Fruit fly (Drosophila melanogaster) whole organism, embryonic: Measurements from ENCODE around the gene RpL37A.

Experiments
- ATbp ChIP-seq: fragments of 200-800 bp; sonication (Bioruptor generic); optimal IDR thresholded peaks from 2 replicates; lab custom pipeline; 2017; ENCODE audit warnings: missing biosample characterization, mild to moderate bottlenecking, missing genetic modification characterization, missing genetic modification reagents
- Atf3 ChIP-seq: fragments of 200-800 bp; sonication (Bioruptor generic); optimal IDR thresholded peaks from 3 replicates; lab custom pipeline; 2016; ENCODE audit warnings: missing biosample characterization, missing genetic modification characterization
- CG10267 ChIP-seq: fragments of 200-800 bp; sonication (Bioruptor generic); optimal IDR thresholded peaks from 2 replicates; lab custom pipeline; 2018; ENCODE audit warnings: missing biosample characterization, mild to moderate bottlenecking, missing genetic modification characterization, moderate library complexity
- CG10654 ChIP-seq: fragments of 200-800 bp; sonication (Bioruptor generic); optimal IDR thresholded peaks from 2 replicates; lab custom pipeline; 2016; ENCODE audit warnings: missing biosample characterization, missing genetic modification characterization
- CG13424 ChIP-seq: fragments of 200-800 bp; sonication (Bioruptor generic); optimal IDR thresholded peaks from 2 replicates; lab custom pipeline; 2019; ENCODE audit warnings: missing biosample characterization, mild to moderate bottlenecking, missing genetic modification characterization, moderate library complexity
- CG15601 ChIP-seq: fragments of 200-800 bp; sonication (Bioruptor generic); optimal IDR thresholded peaks from 3 replicates; lab custom pipeline; 2019; ENCODE audit warnings: missing biosample characterization, mild to moderate bottlenecking, missing genetic modification characterization, moderate library complexity
- CG15696 ChIP-seq: fragments of 200-800 bp; sonication (Bioruptor generic); optimal IDR thresholded peaks from 2 replicates; lab custom pipeline; 2019; ENCODE audit warnings: missing biosample characterization, mild to moderate bottlenecking, missing genetic modification characterization, moderate library complexity
- CG18011 ChIP-seq: fragments of 200-800 bp; sonication (Bioruptor generic); optimal IDR thresholded peaks from 2 replicates; lab custom pipeline; 2017; ENCODE audit warnings: missing biosample characterization, missing genetic modification characterization, mild to moderate bottlenecking, moderate library complexity, missing genotype
- CG2875 ChIP-seq: fragments of 200-800 bp; sonication (Bioruptor generic); optimal IDR thresholded peaks from 2 replicates; lab custom pipeline; 2017; ENCODE audit warnings: missing biosample characterization, mild to moderate bottlenecking, missing genetic modification characterization, missing genetic modification reagents
- CG5180 ChIP-seq: fragments of 200-800 bp; sonication (Bioruptor generic); optimal IDR thresholded peaks from 3 replicates; lab custom pipeline; 2017; ENCODE audit warnings: missing biosample characterization, missing genetic modification characterization, mild to moderate bottlenecking, moderate library complexity, missing genetic modification reagents
- CG5245 ChIP-seq: fragments of 200-800 bp; sonication (Bioruptor generic); optimal IDR thresholded peaks from 3 replicates; lab custom pipeline; 2016; ENCODE audit warnings: missing biosample characterization, missing genetic modification characterization
- CG6654 ChIP-seq: fragments of 200-800 bp; sonication (Bioruptor generic); optimal IDR thresholded peaks from 2 replicates; lab custom pipeline; 2017; ENCODE audit warnings: missing biosample characterization, mild to moderate bottlenecking, missing genetic modification characterization
- CG6689 ChIP-seq: fragments of 200-800 bp; sonication (Bioruptor generic); IDR thresholded peaks from 2 replicates; pipeline ENCODE4 v1.3.6; 2022; ENCODE audit warnings: missing biosample characterization, missing genetic modification characterization
- CG6854 ChIP-seq: fragments of 200-800 bp; sonication (Bioruptor generic); optimal IDR thresholded peaks from 3 replicates; lab custom pipeline; 2017; ENCODE audit warnings: missing biosample characterization, mild to moderate bottlenecking, missing genetic modification characterization
- CG7745 ChIP-seq: fragments of 200-800 bp; sonication (Bioruptor generic); optimal IDR thresholded peaks from 2 replicates; lab custom pipeline; 2018; ENCODE audit warnings: missing biosample characterization, mild to moderate bottlenecking, missing genetic modification characterization, moderate library complexity
- CkIIα-i1 ChIP-seq: fragments of 200-800 bp; sonication (Bioruptor generic); IDR thresholded peaks from 2 replicates; pipeline ENCODE4 v1.3.6; 2022; ENCODE audit warnings: missing biosample characterization, missing genetic modification characterization
- CrebB ChIP-seq: fragments of 200-800 bp; sonication (Bioruptor generic); optimal IDR thresholded peaks from 3 replicates; lab custom pipeline; 2018; ENCODE audit warnings: missing biosample characterization, mild to moderate bottlenecking, missing genetic modification characterization
- ERR ChIP-seq: fragments of 200-800 bp; sonication (Bioruptor generic); optimal IDR thresholded peaks from 2 replicates; lab custom pipeline; 2016; ENCODE audit warnings: missing biosample characterization, missing genetic modification characterization
- Ets65A ChIP-seq: fragments of 200-800 bp; sonication (Bioruptor generic); peaks from one replicate; lab custom pipeline; 2016; ENCODE audit warnings: missing biosample characterization, missing genetic modification characterization
- Fer2 ChIP-seq: fragments of 200-800 bp; sonication (Bioruptor generic); optimal IDR thresholded peaks from 2 replicates; lab custom pipeline; 2018; ENCODE audit warnings: missing biosample characterization, mild to moderate bottlenecking, missing genetic modification characterization, moderate library complexity
- Hmx ChIP-seq: fragments of 200-800 bp; sonication (Bioruptor generic); optimal IDR thresholded peaks from 2 replicates; lab custom pipeline; 2016; ENCODE audit warnings: missing biosample characterization, missing genetic modification characterization
- MESR4 ChIP-seq: fragments of 200-800 bp; sonication (Bioruptor generic); optimal IDR thresholded peaks from 2 replicates; lab custom pipeline; 2018; ENCODE audit warnings: missing biosample characterization, mild to moderate bottlenecking, missing genetic modification characterization, moderate library complexity
- Med ChIP-seq: fragments of 200-800 bp; sonication (Bioruptor generic); peaks from one replicate; lab custom pipeline; 2016; ENCODE audit warnings: missing biosample characterization, missing genetic modification characterization, mild to moderate bottlenecking, inconsistent platforms, moderate library complexity
- Mes4 ChIP-seq: fragments of 200-800 bp; sonication (Bioruptor generic); optimal IDR thresholded peaks from 2 replicates; lab custom pipeline; 2016; ENCODE audit warnings: missing biosample characterization, missing genetic modification characterization
- PHDP ChIP-seq: fragments of 200-800 bp; sonication (Bioruptor generic); optimal IDR thresholded peaks from 3 replicates; lab custom pipeline; 2018; ENCODE audit warnings: missing biosample characterization, mild to moderate bottlenecking, missing genetic modification characterization, moderate library complexity
- Ssrp ChIP-seq: fragments of 200-800 bp; sonication (Bioruptor generic); optimal IDR thresholded peaks from 2 replicates; lab custom pipeline; 2018; ENCODE audit warnings: missing biosample characterization, mild to moderate bottlenecking, missing genetic modification characterization, moderate library complexity
- abd-A ChIP-seq: fragments of 200-800 bp; sonication (Bioruptor generic); optimal IDR thresholded peaks from 3 replicates; lab custom pipeline; 2019; ENCODE audit warnings: missing biosample characterization, mild to moderate bottlenecking, missing genetic modification characterization, moderate library complexity
- bbx ChIP-seq: fragments of 200-800 bp; sonication (Bioruptor generic); IDR thresholded peaks from 2 replicates; pipeline ENCODE4 v1.3.6; 2022; ENCODE audit warnings: missing biosample characterization, missing genetic modification characterization; ENCODE audit not compliant: partially characterized antibody
- chinmo ChIP-seq: fragments of 200-800 bp; sonication (Bioruptor generic); IDR thresholded peaks from 4 replicates; pipeline ENCODE4 v1.3.6; 2022; ENCODE audit warnings: missing biosample characterization, missing genetic modification characterization; ENCODE audit not compliant: partially characterized antibody
- crp ChIP-seq, 2 experiments: fragments of 200-800 bp; sonication (Bioruptor generic); optimal IDR thresholded peaks; 2 replicates in 1 of 2; 3 replicates in 1 of 2; lab custom pipeline; 2017; ENCODE audit warnings: missing biosample characterization in 2 of 2, missing genetic modification characterization in 2 of 2, mild to moderate bottlenecking in 1 of 2, moderate library complexity in 1 of 2
- ewg ChIP-seq: fragments of 200-800 bp; sonication (Bioruptor generic); optimal IDR thresholded peaks from 3 replicates; lab custom pipeline; 2017; ENCODE audit warnings: mild to moderate bottlenecking, missing biosample characterization, missing genetic modification reagents, missing genetic modification characterization
- gce ChIP-seq: fragments of 200-800 bp; sonication (Bioruptor generic); IDR thresholded peaks from 3 replicates; pipeline ENCODE4 v1.3.6; 2022; ENCODE audit warnings: missing biosample characterization, missing genetic modification characterization
- gcm ChIP-seq: fragments of 200-800 bp; sonication (Bioruptor generic); optimal IDR thresholded peaks from 2 replicates; lab custom pipeline; 2019; ENCODE audit warnings: missing biosample characterization, mild to moderate bottlenecking, missing genetic modification characterization, moderate library complexity
- gsb-n ChIP-seq: fragments of 200-800 bp; sonication (Bioruptor generic); optimal IDR thresholded peaks from 3 replicates; lab custom pipeline; 2018; ENCODE audit warnings: missing biosample characterization, mild to moderate bottlenecking, missing genetic modification characterization
- her ChIP-seq: fragments of 200-800 bp; sonication (Bioruptor generic); optimal IDR thresholded peaks from 2 replicates; lab custom pipeline; 2016; ENCODE audit warnings: missing biosample characterization, missing genetic modification characterization
- ken ChIP-seq: fragments of 200-800 bp; sonication (Bioruptor generic); IDR thresholded peaks from 3 replicates; pipeline ENCODE4 v1.3.6; 2022; ENCODE audit warnings: missing biosample characterization, missing genetic modification characterization
- mirr ChIP-seq: fragments of 200-800 bp; sonication (Bioruptor generic); optimal IDR thresholded peaks from 3 replicates; lab custom pipeline; 2018; ENCODE audit warnings: missing biosample characterization, mild to moderate bottlenecking, missing genetic modification characterization
- odd ChIP-seq: fragments of 200-800 bp; sonication (Bioruptor generic); optimal IDR thresholded peaks from 2 replicates; lab custom pipeline; 2017; ENCODE audit warnings: missing biosample characterization, mild to moderate bottlenecking, missing genetic modification characterization
- pzg ChIP-seq: fragments of 200-800 bp; sonication (Bioruptor generic); optimal IDR thresholded peaks from 3 replicates; lab custom pipeline; 2018; ENCODE audit warnings: missing biosample characterization, mild to moderate bottlenecking, missing genetic modification characterization, moderate library complexity
- sens ChIP-seq: fragments of 200-800 bp; sonication (Bioruptor generic); peaks from one replicate; lab custom pipeline; 2016; ENCODE audit warnings: missing biosample characterization, missing genetic modification characterization
- seq ChIP-seq: fragments of 200-800 bp; sonication (Bioruptor generic); IDR thresholded peaks from 2 replicates; pipeline ENCODE4 v1.3.6; 2022; ENCODE audit warnings: missing biosample characterization, missing genetic modification characterization
- sim ChIP-seq: fragments of 200-800 bp; sonication (Bioruptor generic); IDR thresholded peaks from 2 replicates; pipeline ENCODE4 v1.3.6; 2022; ENCODE audit warnings: missing biosample characterization, missing genetic modification characterization
- slp2 ChIP-seq: fragments of 200-800 bp; sonication (Bioruptor generic); optimal IDR thresholded peaks from 2 replicates; lab custom pipeline; 2016; ENCODE audit warnings: missing biosample characterization, missing genetic modification characterization
- ssp ChIP-seq: fragments of 200-800 bp; sonication (Bioruptor generic); IDR thresholded peaks from 2 replicates; pipeline ENCODE4 v1.3.6; 2022; ENCODE audit warnings: missing biosample characterization, missing genetic modification characterization
- tll ChIP-seq, 2 experiments: fragments of 200-800 bp in 1 of 2; fragments of >200 bp in 1 of 2; sonication (Bioruptor generic) in 1 of 2; optimal IDR thresholded peaks; 2 replicates each; lab custom pipeline; 2017 to 2019; ENCODE audit warnings: missing biosample characterization in 2 of 2, missing genetic modification characterization in 2 of 2, mild to moderate bottlenecking in 1 of 2, moderate library complexity in 1 of 2
- ttk ChIP-seq: fragments of 200-800 bp; sonication (Bioruptor generic); IDR thresholded peaks from 2 replicates; pipeline ENCODE4 v2.1.2; 2022; ENCODE audit warnings: missing biosample characterization, missing genetic modification characterization
- unpg ChIP-seq: fragments of 200-800 bp; sonication (Bioruptor generic); optimal IDR thresholded peaks from 3 replicates; lab custom pipeline; 2018; ENCODE audit warnings: missing biosample characterization, mild to moderate bottlenecking, missing genetic modification characterization, moderate library complexity
- zf30C ChIP-seq: fragments of 200-800 bp; sonication (Bioruptor generic); optimal IDR thresholded peaks from 3 replicates; lab custom pipeline; 2018; ENCODE audit warnings: missing biosample characterization, mild to moderate bottlenecking, missing genetic modification characterization

The RpL37A gene

dm6 chr2L:5046261-5046660, 24.5 kb upstream of the RpL37A start:
- TF ChIP-seq Ets65A (peak; percentile 93), ssp (no peak), tll (GFP tag; optimal IDR thresholded peaks at IDR 0.05; lab: Kevin White, UChicago) (no peak), CG7745 (tag; lab: Kevin White, UChicago) (no peak), gcm (GFP tag; lab: Kevin White, UChicago) (peak; percentile 11)

dm6 chr2L:5049974-5050373, 20.8 kb upstream of the RpL37A start:
- TF ChIP-seq her (GFP tag; lab: Kevin White, UChicago) = no peak
- peak; percentile 67 for TF ChIP-seq zf30C (GFP tag; lab: Kevin White, UChicago)
- TF ChIP-seq ERR (GFP tag; lab: Kevin White, UChicago) = no peak
- no peak for TF ChIP-seq Ssrp (tag; lab: Kevin White, UChicago)
- TF ChIP-seq CG5180 (GFP tag; lab: Kevin White, UChicago) = peak; percentile 93
- TF ChIP-seq CG15696 (tag; lab: Kevin White, UChicago) = no peak
- 0 out of 2 replicates have a peak, but pooled peaks have one; percentile 15 for TF ChIP-seq bbx (GFP tag; lab: Robert Waterston, UW)
- no peak for TF ChIP-seq CG6689 (GFP tag; lab: Robert Waterston, UW)
- TF ChIP-seq Fer2 (tag; lab: Kevin White, UChicago) = no peak
- TF ChIP-seq CG6654 = no peak
- TF ChIP-seq Hmx (GFP tag; lab: Kevin White, UChicago) = no peak
- no peak for TF ChIP-seq gce (GFP tag; lab: Robert Waterston, UW)
- peak; percentile 29 for TF ChIP-seq CG15601
- TF ChIP-seq ttk (GFP tag; lab: Robert Waterston, UW) = peak; percentile 38; the same call in 1 of the 2 replicates
- TF ChIP-seq CG18011 (GFP tag; lab: Kevin White, UChicago) = no peak
- no peak for TF ChIP-seq unpg (GFP tag; lab: Kevin White, UChicago)
- no peak for TF ChIP-seq CG6854 (GFP tag; lab: Kevin White, UChicago)
- TF ChIP-seq sim (GFP tag; lab: Robert Waterston, UW) = no peak
- TF ChIP-seq CG5245 (GFP tag; lab: Kevin White, UChicago) = no peak
- TF ChIP-seq ken = no peak
- TF ChIP-seq ATbp = no peak
- no peak for TF ChIP-seq mirr (GFP tag; lab: Kevin White, UChicago)
- no peak for TF ChIP-seq CG10267 (tag; lab: Kevin White, UChicago)
- no peak for TF ChIP-seq Atf3
- TF ChIP-seq CG7745 (tag; lab: Kevin White, UChicago) = no peak

- TF ChIP-seq ewg = peak; percentile 91
- TF ChIP-seq CG2875 (GFP tag; lab: Kevin White, UChicago) = no peak
- no peak for TF ChIP-seq gsb-n (tag; lab: Kevin White, UChicago)
- no peak for TF ChIP-seq CrebB (tag; lab: Kevin White, UChicago)
- TF ChIP-seq CG13424 (tag; lab: Kevin White, UChicago) = no peak
- TF ChIP-seq slp2 (GFP tag; lab: Kevin White, UChicago) = no peak
- peak; percentile 9 for TF ChIP-seq Med (GFP tag; lab: Kevin White, UChicago)
- no peak for TF ChIP-seq PHDP
- peak; percentile 67 for TF ChIP-seq abd-A (tag; lab: Kevin White, UChicago)
- TF ChIP-seq Mes4 (GFP tag; lab: Kevin White, UChicago) = no peak
- peak; percentile 47 for TF ChIP-seq MESR4
- TF ChIP-seq seq = peak; percentile 64; the same call in 1 of the 2 replicates
- TF ChIP-seq CkIIα-i1 (GFP tag; lab: Robert Waterston, UW) = no peak
- TF ChIP-seq crp (GFP tag; optimal IDR thresholded peaks at IDR 0.05; lab: Kevin White, UChicago) = peak in 1 of 2 experiments; percentile 48
- no peak for TF ChIP-seq CG10654 (GFP tag; lab: Kevin White, UChicago)
- no peak for TF ChIP-seq odd
- peak; percentile 7 for TF ChIP-seq pzg (GFP tag; lab: Kevin White, UChicago)
- peak; percentile 71; the same call in 1 of the 4 replicates for TF ChIP-seq chinmo (GFP tag; lab: Robert Waterston, UW)
- TF ChIP-seq sens = peak; percentile 12
These were observed 19.9 kb upstream of the RpL37A start, which contains the start of gene CG9121 for dm6 chr2L:5050825-5051224. CG9121 (minus strand) TSS chr2L:5051062.
